5 fruit fly cellular contexts compared by ENCODE assay signal in genomic region chrX:4616865-4617669, dm6.
TF ChIP-seq lines count a peak whose summit lies in the region.

TSS of gene peb (plus strand) at chrX:4617564.

TF ChIP-seq in whole organism, adult, 20 proteins besides CTCF, POLR2A, EP300 and RAD21 (continued from another document):
- peak; percentile 14 for TF ChIP-seq pad (GFP tag; optimal IDR thresholded peaks at IDR 0.05; lab: Kevin White, UChicago)

TF ChIP-seq in whole organism, embryonic, 481 proteins besides CTCF, POLR2A, EP300 and RAD21 (continued from another document and continues in another):
- TF ChIP-seq CG8290 (GFP tag; optimal IDR thresholded peaks at IDR 0.05; lab: Kevin White, UChicago) (peak; percentile 68), CG8290 (tag; optimal IDR thresholded peaks at IDR 0.05; lab: Kevin White, UChicago) (no peak), ap (GFP tag; IDR thresholded peaks at IDR 0.05; lab: Robert Waterston, UW) (0 out of 2 replicates have a peak, but pooled peaks have one; percentile 40), CG11398 (GFP tag; optimal IDR thresholded peaks at IDR 0.05; lab: Kevin White, UChicago) (no peak), Six4 (GFP tag; optimal IDR thresholded peaks at IDR 0.05; lab: Kevin White, UChicago) (peak; percentile 47), pb (GFP tag; optimal IDR thresholded peaks at IDR 0.05; lab: Kevin White, UChicago) (peak; percentile 33), CG5245 (GFP tag; optimal IDR thresholded peaks at IDR 0.05; lab: Kevin White, UChicago) (peak; percentile 27), CG6689 (GFP tag; IDR thresholded peaks at IDR 0.05; lab: Robert Waterston, UW) (peak; percentile 78), Dref (GFP tag; IDR thresholded peaks at IDR 0.05; lab: Robert Waterston, UW) (no peak), CG9876 (GFP tag; optimal IDR thresholded peaks at IDR 0.05; lab: Kevin White, UChicago) (no peak), HLH4C (GFP tag; IDR thresholded peaks at IDR 0.05; lab: Robert Waterston, UW; ENCODE audit: partially characterized antibody) (no peak), CG2116 (GFP tag; optimal IDR thresholded peaks at IDR 0.05; lab: Kevin White, UChicago) (no peak), CG1603 (tag; optimal IDR thresholded peaks at IDR 0.05; lab: Kevin White, UChicago) (peak; percentile 21), Sry-β (GFP tag; optimal IDR thresholded peaks at IDR 0.05; lab: Kevin White, UChicago) (no peak), Atf3 (GFP tag; optimal IDR thresholded peaks at IDR 0.05; lab: Kevin White, UChicago) (peak; percentile 4), tx (GFP tag; optimal IDR thresholded peaks at IDR 0.05; lab: Kevin White, UChicago) (no peak), nerfin-1 (tag; optimal IDR thresholded peaks at IDR 0.05; lab: Kevin White, UChicago) (peak; percentile 13), zf30C (GFP tag; optimal IDR thresholded peaks at IDR 0.05; lab: Kevin White, UChicago) (no peak), schlank (tag; optimal IDR thresholded peaks at IDR 0.05; lab: Kevin White, UChicago) (no peak), CG8281 (tag; optimal IDR thresholded peaks at IDR 0.05; lab: Kevin White, UChicago) (no peak), fd102C (GFP tag; optimal IDR thresholded peaks at IDR 0.05; lab: Kevin White, UChicago) (peak; percentile 4), CG7928 (GFP tag; optimal IDR thresholded peaks at IDR 0.05; lab: Kevin White, UChicago) (no peak), Kr (GFP tag; optimal IDR thresholded peaks at IDR 0.05; lab: Kevin White, UChicago) (peak; percentile 35), Ets97D (GFP tag; optimal IDR thresholded peaks at IDR 0.05; lab: Kevin White, UChicago) (peak; percentile 34), CG7839 (tag; optimal IDR thresholded peaks at IDR 0.05; lab: Kevin White, UChicago) (peak; percentile 68), Mrtf (GFP tag; IDR thresholded peaks at IDR 0.05; lab: Robert Waterston, UW) (no peak), CG3407 (GFP tag; optimal IDR thresholded peaks at IDR 0.05; lab: Kevin White, UChicago) (no peak), HmgD (GFP tag; optimal IDR thresholded peaks at IDR 0.05; lab: Kevin White, UChicago) (no peak), toy (GFP tag; IDR thresholded peaks at IDR 0.05; lab: Robert Waterston, UW) (0 out of 2 replicates have a peak, but pooled peaks have one; percentile 16), hth (optimal IDR thresholded peaks at IDR 0.05; lab: Kevin White, UChicago) (no peak), p53 (GFP tag; optimal IDR thresholded peaks at IDR 0.05; lab: Kevin White, UChicago) (no peak), E2f1 (GFP tag; IDR thresholded peaks at IDR 0.05; lab: Robert Waterston, UW) (peak; percentile 34; the same call in 1 of the 2 replicates), ftz-f1 (GFP tag; optimal IDR thresholded peaks at IDR 0.05; lab: Kevin White, UChicago) (no peak)

TF ChIP-seq in whole organism, prepupa, 60 proteins besides CTCF, POLR2A, EP300 and RAD21 (continued from another document and continues in another):
- TF ChIP-seq CG9139 (GFP tag; optimal IDR thresholded peaks at IDR 0.05; lab: Kevin White, UChicago) (peak; percentile 22), CG6854 (GFP tag; optimal IDR thresholded peaks at IDR 0.05; lab: Kevin White, UChicago) (no peak), CG8319 (GFP tag; optimal IDR thresholded peaks at IDR 0.05; lab: Kevin White, UChicago) (peak; percentile 9), pdm3 (GFP tag; optimal IDR thresholded peaks at IDR 0.05; lab: Kevin White, UChicago) (peak; percentile 37), cyc (GFP tag; optimal IDR thresholded peaks at IDR 0.05; lab: Kevin White, UChicago) (peak; percentile 50), Sox102F (GFP tag; optimal IDR thresholded peaks at IDR 0.05; lab: Kevin White, UChicago) (no peak), svp (GFP tag; lab: Kevin White, UChicago) (peak; percentile 87), dsx (GFP tag; optimal IDR thresholded peaks at IDR 0.05; lab: Kevin White, UChicago; ENCODE audit: poor library complexity, severe bottlenecking) (peak; percentile 14), Eip78C (GFP tag; lab: Kevin White, UChicago) (peak; percentile 86), CG11294 (GFP tag; IDR thresholded peaks at IDR 0.05; lab: Robert Waterston, UW) (no peak), CG10669 (GFP tag; optimal IDR thresholded peaks at IDR 0.05; lab: Kevin White, UChicago) (no peak), CG8632 (GFP tag; optimal IDR thresholded peaks at IDR 0.05; lab: Kevin White, UChicago) (peak; percentile 15), CG11762 (GFP tag; optimal IDR thresholded peaks at IDR 0.05; lab: Kevin White, UChicago; ENCODE audit: insufficient read depth) (no peak), Ets21C (GFP tag; optimal IDR thresholded peaks at IDR 0.05; lab: Kevin White, UChicago) (peak; percentile 44), Sox15 (GFP tag; optimal IDR thresholded peaks at IDR 0.05; lab: Kevin White, UChicago) (no peak), Smox (GFP tag; optimal IDR thresholded peaks at IDR 0.05; lab: Kevin White, UChicago) (peak; percentile 47), ss (GFP tag; optimal IDR thresholded peaks at IDR 0.05; lab: Kevin White, UChicago) (peak; percentile 55 to 67), CG4318 (GFP tag; optimal IDR thresholded peaks at IDR 0.05; lab: Kevin White, UChicago) (no peak), CG15336 (GFP tag; IDR thresholded peaks at IDR 0.05; lab: Robert Waterston, UW) (peak; percentile 45), CG31627 (GFP tag; optimal IDR thresholded peaks at IDR 0.05; lab: Kevin White, UChicago) (peak; percentile 65), CG10631 (GFP tag; optimal IDR thresholded peaks at IDR 0.05; lab: Kevin White, UChicago) (no peak), CG8119 (GFP tag; IDR thresholded peaks at IDR 0.05; lab: Robert Waterston, UW) (peak; percentile 53; the same call in 2 of the 3 replicates), eg (GFP tag; IDR thresholded peaks at IDR 0.05; lab: Robert Waterston, UW) (peak; percentile 64; the same call in 2 of the 3 replicates), topi (GFP tag; optimal IDR thresholded peaks at IDR 0.05; lab: Kevin White, UChicago) (peak; percentile 49), vri (GFP tag; optimal IDR thresholded peaks at IDR 0.05; lab: Kevin White, UChicago) (no peak), esn (GFP tag; optimal IDR thresholded peaks at IDR 0.05; lab: Kevin White, UChicago) (peak; percentile 64), CG11902 (GFP tag; optimal IDR thresholded peaks at IDR 0.05; lab: Kevin White, UChicago) (no peak), Eip93F (GFP tag; optimal IDR thresholded peaks at IDR 0.05; lab: Kevin White, UChicago) (no peak), dac (GFP tag; optimal IDR thresholded peaks at IDR 0.05; lab: Kevin White, UChicago) (no peak), Ets96B (tag; optimal IDR thresholded peaks at IDR 0.05; lab: Kevin White, UChicago) (no peak), OdsH (GFP tag; optimal IDR thresholded peaks at IDR 0.05; lab: Kevin White, UChicago) (peak; percentile 28), achi (GFP tag; optimal IDR thresholded peaks at IDR 0.05; lab: Kevin White, UChicago) (no peak), net (GFP tag; optimal IDR thresholded peaks at IDR 0.05; lab: Kevin White, UChicago) (no peak), CG7368 (GFP tag; optimal IDR thresholded peaks at IDR 0.05; lab: Kevin White, UChicago) (peak; percentile 26)

TF ChIP-seq in whole organism, pupa, 21 proteins besides CTCF, POLR2A, EP300 and RAD21 (continued from another document):
- TF ChIP-seq Ets98B (GFP tag; IDR thresholded peaks at IDR 0.05; lab: Robert Waterston, UW) = peak; percentile 60

TF ChIP-seq in whole organism, wandering third instar larva, 38 proteins besides CTCF, POLR2A, EP300 and RAD21 (continued from another document):
- TF ChIP-seq Mio (GFP tag; optimal IDR thresholded peaks at IDR 0.05; lab: Kevin White, UChicago) = no peak
- no peak for TF ChIP-seq jim (GFP tag; optimal IDR thresholded peaks at IDR 0.05; lab: Kevin White, UChicago)
- no peak for TF ChIP-seq sage (GFP tag; optimal IDR thresholded peaks at IDR 0.05; lab: Kevin White, UChicago)
- TF ChIP-seq Rel (GFP tag; optimal IDR thresholded peaks at IDR 0.05; lab: Kevin White, UChicago) = no peak
- TF ChIP-seq Rel (tag; optimal IDR thresholded peaks at IDR 0.05; lab: Kevin White, UChicago) = peak; percentile 5
- TF ChIP-seq Sp1 (GFP tag; optimal IDR thresholded peaks at IDR 0.05; lab: Kevin White, UChicago) = peak; percentile 43
- no peak for TF ChIP-seq Vsx2 (GFP tag; optimal IDR thresholded peaks at IDR 0.05; lab: Kevin White, UChicago; ENCODE audit: partially characterized antibody)
- TF ChIP-seq dsf (GFP tag; optimal IDR thresholded peaks at IDR 0.05; lab: Kevin White, UChicago; ENCODE audit: borderline replicate concordance) = no peak
- no peak for TF ChIP-seq Myc (optimal IDR thresholded peaks at IDR 0.05; lab: Kevin White, UChicago)
- TF ChIP-seq Hnf4 (GFP tag; optimal IDR thresholded peaks at IDR 0.05; lab: Kevin White, UChicago) = no peak
- peak; percentile 74 for TF ChIP-seq Dif (GFP tag; optimal IDR thresholded peaks at IDR 0.05; lab: Kevin White, UChicago; ENCODE audit: partially characterized antibody)
- TF ChIP-seq lola (GFP tag; optimal IDR thresholded peaks at IDR 0.05; lab: Kevin White, UChicago) = no peak
- TF ChIP-seq dmrt93B (GFP tag; optimal IDR thresholded peaks at IDR 0.05; lab: Kevin White, UChicago) = peak; percentile 30
- peak; percentile 38 for TF ChIP-seq HLH106 (tag; optimal IDR thresholded peaks at IDR 0.05; lab: Kevin White, UChicago)
- TF ChIP-seq brk (GFP tag; optimal IDR thresholded peaks at IDR 0.05; lab: Kevin White, UChicago) = peak; percentile 23
- TF ChIP-seq CG9705 (GFP tag; optimal IDR thresholded peaks at IDR 0.05; lab: Kevin White, UChicago) = no peak
